Worm (Caenorhabditis elegans) whole organism, midembryonic: ENCODE measurements around the gene spcs-3.

Source experiments
- T22C8.4 ChIP-seq: fragments of 200-800 bp; sonication (Bioruptor generic); IDR thresholded peaks from 2 replicates; pipeline ENCODE4 v1.3.6; 2022; ENCODE audit warnings: missing genetic modification characterization, missing compliant biosample characterization
- cog-1 ChIP-seq: sonication (generic microtip); optimal IDR thresholded peaks from 2 replicates; lab custom pipeline; 2016; ENCODE audit warnings: missing genetic modification characterization, missing compliant biosample characterization
- flt-1 ChIP-seq: fragments of 200-800 bp; sonication (Bioruptor generic); IDR thresholded peaks from 2 replicates; pipeline ENCODE4 v1.3.6; 2022; ENCODE audit warnings: missing genetic modification characterization, missing compliant biosample characterization
- klf-2 ChIP-seq: fragments of 200-800 bp; sonication (Bioruptor generic); conservative IDR thresholded peaks from 2 replicates; pipeline ENCODE4 v1.3.6; 2022; ENCODE audit warnings: missing genetic modification reagents, missing genetic modification characterization, missing compliant biosample characterization
- med-1 ChIP-seq: sonication (generic microtip); optimal IDR thresholded peaks from 2 replicates; lab custom pipeline; 2017; ENCODE audit warnings: missing genetic modification characterization, mild to moderate bottlenecking, missing compliant biosample characterization, antibody characterized with exemption, missing genetic modification reagents; ENCODE audit not compliant: insufficient read depth
- ref-1 ChIP-seq: fragments of 200-800 bp; sonication (Bioruptor generic); conservative IDR thresholded peaks from 2 replicates; pipeline ENCODE4 v1.3.6; 2022; ENCODE audit warnings: missing genetic modification reagents, missing genetic modification characterization, missing compliant biosample characterization
- tab-1 ChIP-seq: fragments of 200-800 bp; sonication (Bioruptor generic); IDR thresholded peaks from 2 replicates; pipeline ENCODE4 v1.3.6; 2022; ENCODE audit warnings: missing genetic modification characterization, missing compliant biosample characterization
- ztf-23 ChIP-seq: fragments of 200-800 bp; sonication (Bioruptor generic); IDR thresholded peaks from 2 replicates; pipeline ENCODE4 v1.3.6; 2022; ENCODE audit warnings: missing genetic modification reagents, missing genetic modification characterization, missing compliant biosample characterization
- ztf-29 ChIP-seq: fragments of 200-800 bp; sonication (Bioruptor generic); IDR thresholded peaks from 2 replicates; pipeline ENCODE4 v1.3.6; 2022; ENCODE audit warnings: missing genetic modification reagents, missing genetic modification characterization, missing compliant biosample characterization

The spcs-3 gene

ce11 chrIII:8017053-8017452, 27.8 kb upstream of the spcs-3 start:
- TF ChIP-seq ztf-29 (GFP tag; lab: Robert Waterston, UW) (no peak), cog-1 (tag; lab: Kevin White, UChicago) (no peak), klf-2 (GFP tag; lab: Robert Waterston, UW) (no peak), med-1 (GFP tag; lab: Kevin White, UChicago) (no peak), tab-1 (no peak), T22C8.4 (GFP tag; lab: Robert Waterston, UW) (no peak), flt-1 (GFP tag; lab: Robert Waterston, UW) (no peak), ztf-23 (GFP tag; lab: Robert Waterston, UW) (no peak), ref-1 (GFP tag; lab: Robert Waterston, UW) (no peak)

- TF ChIP-seq ref-1 (GFP tag; lab: Robert Waterston, UW): no peak
- no peak for TF ChIP-seq klf-2 (GFP tag; lab: Robert Waterston, UW)
- TF ChIP-seq cog-1 (tag; lab: Kevin White, UChicago): peak; percentile 84
- TF ChIP-seq ztf-29 (GFP tag; lab: Robert Waterston, UW): no peak
- TF ChIP-seq T22C8.4 (GFP tag; lab: Robert Waterston, UW): peak; percentile 90
- peak; percentile 53; the same call in 1 of the 2 replicates for TF ChIP-seq ztf-23 (GFP tag; lab: Robert Waterston, UW)
- peak; percentile 48; the same call in 1 of the 2 replicates for TF ChIP-seq flt-1 (GFP tag; lab: Robert Waterston, UW)
- no peak for TF ChIP-seq tab-1
- TF ChIP-seq med-1 (GFP tag; lab: Kevin White, UChicago): no peak
Observed at ce11 chrIII:8020823-8021332, 23.9 kb upstream of the spcs-3 start, which contains the start of gene lin-36. Gene lin-36, minus strand, starts transcription at chrIII:8020873.

DNA sequence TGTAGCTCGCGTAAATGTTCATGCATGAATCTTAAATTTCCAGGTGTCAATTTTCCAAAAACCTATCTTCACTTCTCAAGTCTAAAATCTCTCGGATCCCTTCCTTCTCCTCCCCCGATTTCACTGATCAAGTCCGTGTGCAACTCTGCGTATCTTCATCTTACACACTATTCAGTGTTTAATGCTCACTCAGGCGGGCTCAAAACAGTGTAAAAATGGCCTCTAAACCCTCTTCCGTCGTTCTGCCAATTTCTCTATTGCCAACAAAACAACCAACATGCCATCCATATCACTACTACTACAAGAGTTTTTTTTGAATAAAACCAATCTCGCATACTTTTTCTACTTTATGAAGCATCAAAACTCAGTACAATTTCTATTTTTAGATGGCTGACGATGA, 22.7 kb upstream of the spcs-3 start, which contains the start of gene F44B9.2:
Gene F44B9.2 (plus strand): TSS at position 387 of the 400 bp plus-strand sequence.
- no peak for TF ChIP-seq flt-1 (GFP tag; lab: Robert Waterston, UW)
- TF ChIP-seq klf-2 (GFP tag; lab: Robert Waterston, UW): no peak
- TF ChIP-seq tab-1: no peak
- no peak for TF ChIP-seq cog-1 (tag; lab: Kevin White, UChicago)
- no peak for TF ChIP-seq ztf-29 (GFP tag; lab: Robert Waterston, UW)
- no peak for TF ChIP-seq ztf-23 (GFP tag; lab: Robert Waterston, UW)
- TF ChIP-seq med-1 (GFP tag; lab: Kevin White, UChicago): no peak
- no peak for TF ChIP-seq T22C8.4 (GFP tag; lab: Robert Waterston, UW)
- TF ChIP-seq ref-1 (GFP tag; lab: Robert Waterston, UW): no peak

DNA sequence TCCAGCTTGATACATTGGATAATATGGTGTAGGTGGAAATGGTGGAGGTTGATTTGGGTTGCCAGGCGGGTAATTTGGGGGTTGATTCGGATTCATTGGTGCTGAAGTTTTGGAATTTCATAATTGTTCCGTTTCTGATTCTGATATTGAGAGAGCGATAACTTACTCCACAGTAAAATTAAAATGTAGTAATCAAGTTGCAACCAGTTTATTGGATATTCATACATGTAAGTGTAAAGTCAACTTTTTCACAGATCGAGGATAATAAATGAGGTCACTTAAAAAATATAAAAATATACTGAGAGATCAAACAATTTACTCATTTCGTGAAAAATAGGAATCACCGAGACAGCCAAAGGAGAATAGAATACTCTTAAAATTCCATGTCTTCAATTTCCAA, 16.9 kb upstream of the spcs-3 start, which contains the start of gene mdt-30:
Gene mdt-30 (minus strand): TSS at position 101 of the 400 bp plus-strand sequence.
- TF ChIP-seq ztf-23 (GFP tag; lab: Robert Waterston, UW): no peak
- no peak for TF ChIP-seq flt-1 (GFP tag; lab: Robert Waterston, UW)
- TF ChIP-seq tab-1: no peak
- TF ChIP-seq T22C8.4 (GFP tag; lab: Robert Waterston, UW): no peak
- TF ChIP-seq med-1 (GFP tag; lab: Kevin White, UChicago): no peak
- TF ChIP-seq ztf-29 (GFP tag; lab: Robert Waterston, UW): no peak
- no peak for TF ChIP-seq cog-1 (tag; lab: Kevin White, UChicago)
- TF ChIP-seq ref-1 (GFP tag; lab: Robert Waterston, UW): no peak

DNA sequence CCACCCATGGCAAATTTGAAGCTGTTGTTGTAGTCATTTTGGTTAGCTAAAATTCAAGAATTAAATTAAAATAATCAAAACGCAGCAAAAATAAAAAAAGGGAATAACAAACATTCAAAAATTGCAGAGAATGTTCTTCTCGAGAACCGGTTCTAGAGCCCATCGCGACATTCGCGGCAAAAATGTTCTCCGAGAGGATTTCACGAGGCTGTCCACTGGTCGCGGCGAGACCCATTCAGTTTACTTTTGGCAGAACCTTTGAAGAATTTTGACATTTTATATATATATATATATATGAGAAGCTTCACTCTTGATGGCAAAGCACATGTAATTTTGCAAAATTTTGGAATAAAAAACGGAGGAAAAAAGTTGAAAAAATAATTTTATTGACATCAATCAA, 15.3 kb upstream of the spcs-3 start, which contains the start of gene F44B9.8:
Gene F44B9.8 (minus strand): TSS at position 163 of the 400 bp plus-strand sequence.
- no peak for TF ChIP-seq T22C8.4 (GFP tag; lab: Robert Waterston, UW)
- TF ChIP-seq ref-1 (GFP tag; lab: Robert Waterston, UW): no peak
- TF ChIP-seq ztf-29 (GFP tag; lab: Robert Waterston, UW): no peak
- TF ChIP-seq klf-2 (GFP tag; lab: Robert Waterston, UW): no peak
- TF ChIP-seq ztf-23 (GFP tag; lab: Robert Waterston, UW): no peak
- TF ChIP-seq flt-1 (GFP tag; lab: Robert Waterston, UW): no peak
- no peak for TF ChIP-seq med-1 (GFP tag; lab: Kevin White, UChicago)
- no peak for TF ChIP-seq tab-1
- no peak for TF ChIP-seq cog-1 (tag; lab: Kevin White, UChicago)

DNA sequence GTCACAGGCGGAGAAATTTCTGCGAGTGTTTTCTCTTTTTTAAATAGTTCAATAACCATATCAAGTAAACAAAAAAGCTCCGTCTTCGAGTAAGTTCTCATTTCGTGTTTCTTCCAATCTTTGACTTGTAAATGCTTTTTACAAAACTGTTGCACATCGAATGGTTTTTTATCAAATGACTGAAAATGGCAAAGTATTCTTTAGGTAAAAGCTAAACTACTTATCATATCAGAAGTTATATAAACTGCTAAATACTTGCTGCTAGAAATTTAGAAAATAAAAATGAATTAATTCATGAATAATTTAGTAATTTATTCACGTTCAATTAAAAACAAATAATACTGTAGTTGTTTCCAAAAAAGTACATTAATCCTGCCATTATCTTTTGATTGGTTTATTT, 13.9 kb upstream of the spcs-3 start, which contains the start of gene F44B9.9:
Gene F44B9.9 (minus strand): TSS at position 101 of the 400 bp plus-strand sequence.
- no peak for TF ChIP-seq ztf-29 (GFP tag; lab: Robert Waterston, UW)
- no peak for TF ChIP-seq flt-1 (GFP tag; lab: Robert Waterston, UW)
- TF ChIP-seq ref-1 (GFP tag; lab: Robert Waterston, UW): no peak
- TF ChIP-seq tab-1: no peak
- no peak for TF ChIP-seq T22C8.4 (GFP tag; lab: Robert Waterston, UW)
- TF ChIP-seq klf-2 (GFP tag; lab: Robert Waterston, UW): no peak
- TF ChIP-seq ztf-23 (GFP tag; lab: Robert Waterston, UW): no peak
- TF ChIP-seq med-1 (GFP tag; lab: Kevin White, UChicago): no peak
- TF ChIP-seq cog-1 (tag; lab: Kevin White, UChicago): no peak

DNA sequence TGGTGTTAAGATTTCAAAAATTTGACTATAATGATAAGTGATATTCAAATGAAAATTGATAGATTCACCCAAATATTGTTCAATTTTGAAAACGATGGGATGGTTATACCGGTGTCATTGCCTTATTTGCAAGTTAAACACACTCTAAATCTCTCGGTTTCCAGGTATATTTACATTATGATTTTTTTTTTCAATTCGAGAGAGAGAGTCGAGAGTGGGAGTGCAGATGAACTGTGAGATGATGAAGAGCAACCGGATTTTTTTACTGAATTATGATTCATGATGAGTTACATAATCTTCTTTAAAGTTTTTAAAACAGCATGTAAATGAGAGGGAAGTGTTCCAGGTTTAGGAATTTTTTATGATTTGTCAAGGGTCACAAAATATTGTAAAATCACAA, 11.3 kb upstream of the spcs-3 start, which contains the start of gene F44B9.10:
Gene F44B9.10 (minus strand): TSS at position 101 of the 400 bp plus-strand sequence.
- TF ChIP-seq ztf-23 (GFP tag; lab: Robert Waterston, UW) (no peak), med-1 (GFP tag; lab: Kevin White, UChicago) (no peak), flt-1 (GFP tag; lab: Robert Waterston, UW) (no peak), tab-1 (no peak), cog-1 (tag; lab: Kevin White, UChicago) (no peak), T22C8.4 (GFP tag; lab: Robert Waterston, UW) (no peak), ztf-29 (GFP tag; lab: Robert Waterston, UW) (no peak), klf-2 (GFP tag; lab: Robert Waterston, UW) (no peak), ref-1 (GFP tag; lab: Robert Waterston, UW) (no peak)

DNA sequence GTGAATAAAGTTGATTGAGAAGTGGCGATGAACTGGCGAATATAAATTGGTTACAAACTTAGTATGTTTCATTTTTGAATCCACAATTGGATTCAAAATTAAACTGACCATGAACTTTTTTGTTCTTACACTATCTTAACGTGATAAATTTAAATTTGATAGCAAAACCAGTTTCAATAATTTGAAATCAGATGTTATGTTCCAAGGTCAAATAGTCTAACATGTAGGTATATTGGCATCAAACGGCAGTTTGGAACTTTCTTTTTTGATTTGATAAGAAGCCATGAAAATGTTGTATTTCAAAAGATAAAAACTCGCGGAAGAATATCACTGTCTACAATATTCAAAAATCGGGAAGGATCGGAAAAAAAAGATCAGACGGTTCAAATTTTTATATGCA, 8.8 kb upstream of the spcs-3 start:
- no peak for TF ChIP-seq ref-1 (GFP tag; lab: Robert Waterston, UW)
- TF ChIP-seq T22C8.4 (GFP tag; lab: Robert Waterston, UW): no peak
- no peak for TF ChIP-seq med-1 (GFP tag; lab: Kevin White, UChicago)
- TF ChIP-seq flt-1 (GFP tag; lab: Robert Waterston, UW): no peak
- no peak for TF ChIP-seq tab-1
- no peak for TF ChIP-seq cog-1 (tag; lab: Kevin White, UChicago)
- TF ChIP-seq ztf-23 (GFP tag; lab: Robert Waterston, UW): no peak
